Worm (Caenorhabditis elegans) whole organism, L3 larva: ENCODE results near the gene K10D11.7.

Experiments
- nhr-237 ChIP-seq: fragments of 150-350 bp; optimal IDR thresholded peaks from 2 replicates; lab custom pipeline; 2014; ENCODE audit warnings: missing biosample characterization, missing genetic modification characterization
- nhr-43 ChIP-seq: sonication (generic microtip); optimal IDR thresholded peaks from 2 replicates; lab custom pipeline; 2016; ENCODE audit warnings: mild to moderate bottlenecking, missing genetic modification characterization, missing compliant biosample characterization; ENCODE audit not compliant: poor library complexity, severe bottlenecking
- nhr-76 ChIP-seq: fragments of 150-350 bp; sonication (generic microtip); optimal IDR thresholded peaks from 5 replicates; lab custom pipeline; 2014; ENCODE audit warnings: missing biosample characterization, missing genetic modification characterization
- pqm-1 ChIP-seq: fragments of 150-350 bp; optimal IDR thresholded peaks from 2 replicates; lab custom pipeline; 2017; ENCODE audit warnings: missing biosample characterization, missing genetic modification characterization, inconsistent platforms
- snpc-4 ChIP-seq: fragments of 150-350 bp; optimal IDR thresholded peaks from 2 replicates; lab custom pipeline; 2014; ENCODE audit warnings: missing biosample characterization, missing genetic modification characterization
- tbx-2 ChIP-seq: sonication (generic microtip); optimal IDR thresholded peaks from 2 replicates; lab custom pipeline; 2016; ENCODE audit warnings: mild to moderate bottlenecking, missing genetic modification characterization, missing compliant biosample characterization

- TF ChIP-seq snpc-4 (no peak), pqm-1 (tag; lab: Kevin White, UChicago) (no peak), tbx-2 (tag; lab: Kevin White, UChicago) (no peak), nhr-43 (tag; lab: Kevin White, UChicago) (no peak), nhr-76 (tag; lab: Kevin White, UChicago) (no peak), nhr-237 (no peak)
These were observed 26.6 kb downstream of the K10D11.7 start, which contains the start of gene F55G11.2 for ce11 chrIV:12969141-12969540.
